Fruit fly (Drosophila melanogaster): ENCODE results near the gene CG13601.

DNA sequence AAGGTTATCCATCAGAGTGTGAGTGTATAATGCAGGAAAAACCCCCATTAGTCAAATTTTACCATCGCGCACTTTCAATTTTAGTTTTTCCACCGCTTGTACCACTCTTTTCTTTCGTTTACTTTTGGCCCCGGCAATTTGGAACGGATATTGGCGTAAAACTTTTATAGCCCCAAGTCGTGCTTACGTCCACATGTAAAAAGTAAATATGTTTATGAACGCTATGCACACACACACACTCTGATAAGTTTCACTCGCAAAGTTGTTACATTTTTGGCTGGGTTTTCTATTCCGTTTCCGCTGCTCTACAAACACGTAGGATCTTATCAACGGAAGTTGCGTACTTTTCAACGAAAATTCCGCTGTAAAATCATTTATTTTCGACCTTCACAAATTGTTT is 50.7 kb downstream of the CG13601 start:
- TF ChIP-seq EcR (GFP tag; optimal IDR thresholded peaks at IDR 0.05) (no peak), Snoo (tag; optimal IDR thresholded peaks at IDR 0.05) (no peak)

All from whole organism, pupa.